Fruit fly (Drosophila melanogaster): Measurements from ENCODE around the gene CG5418.
A peak's percentile ranks its signal among the peaks of the same experiment; 100 is the strongest.

Gene CG5418

dm6 chr2L:12413899-12414298 is 39.1 kb downstream of the CG5418 start (continued):
- TF ChIP-seq CG4282 (GFP tag; optimal IDR thresholded peaks at IDR 0.05) (no peak), eyg (GFP tag; optimal IDR thresholded peaks at IDR 0.05) (no peak), Lhr (GFP tag; optimal IDR thresholded peaks at IDR 0.05) (no peak), kay (GFP tag; optimal IDR thresholded peaks at IDR 0.05) (no peak), klu (GFP tag; IDR thresholded peaks at IDR 0.05) (no peak)

- no peak for TF ChIP-seq CG3163 (GFP tag; optimal IDR thresholded peaks at IDR 0.05)
- TF ChIP-seq CG6765 (GFP tag; optimal IDR thresholded peaks at IDR 0.05) = no peak
- peak; percentile 77 for TF ChIP-seq Ets65A (GFP tag)
- no peak for TF ChIP-seq ewg (GFP tag; optimal IDR thresholded peaks at IDR 0.05)
- TF ChIP-seq Kr (GFP tag; optimal IDR thresholded peaks at IDR 0.05) = no peak
- no peak for TF ChIP-seq CG4617 (GFP tag; optimal IDR thresholded peaks at IDR 0.05; ENCODE audit: borderline replicate concordance)
- no peak for TF ChIP-seq CG2678 (tag; optimal IDR thresholded peaks at IDR 0.05)
Observed at dm6 chr2L:12410679-12411078, 42.4 kb downstream of the CG5418 start.

- TF ChIP-seq chinmo (GFP tag; IDR thresholded peaks at IDR 0.05; ENCODE audit: partially characterized antibody) (0 out of 4 replicates have a peak, but pooled peaks have one; percentile 57), HLH54F (GFP tag; optimal IDR thresholded peaks at IDR 0.05) (no peak), HHEX (GFP tag; optimal IDR thresholded peaks at IDR 0.05) (no peak), CG10209 (GFP tag; optimal IDR thresholded peaks at IDR 0.05) (no peak), Jarid2 (GFP tag; optimal IDR thresholded peaks at IDR 0.05) (no peak), slbo (GFP tag; IDR thresholded peaks at IDR 0.05) (no peak), Ada2b (GFP tag; IDR thresholded peaks at IDR 0.05) (no peak), Lim3 (GFP tag; IDR thresholded peaks at IDR 0.05) (no peak), Sin3A (optimal IDR thresholded peaks at IDR 0.05) (no peak), bcd (GFP tag; optimal IDR thresholded peaks at IDR 0.05) (no peak), CG14014 (GFP tag; IDR thresholded peaks at IDR 0.05) (no peak), CG32767 (GFP tag; IDR thresholded peaks at IDR 0.05) (no peak), CG34224 (GFP tag; IDR thresholded peaks at IDR 0.05; ENCODE audit: partially characterized antibody) (no peak), Trl (optimal IDR thresholded peaks at IDR 0.05) (peak in 1 of 2 experiments; percentile 38), Trl (GFP tag; optimal IDR thresholded peaks at IDR 0.05) (no peak)
Observed at dm6 chr2L:12404555-12405077, 48.4 kb downstream of the CG5418 start.
